Worm (Caenorhabditis elegans) whole organism, L2 larva: ENCODE measurements around the gene nhr-172.

Source experiments
- aly-2 ChIP-seq: fragments of 150-350 bp; optimal IDR thresholded peaks from 2 replicates; lab custom pipeline; 2014; ENCODE audit warnings: missing biosample characterization, missing genetic modification characterization
- blmp-1 ChIP-seq: sonication (generic microtip); optimal IDR thresholded peaks from 2 replicates; lab custom pipeline; 2017; ENCODE audit warnings: missing genetic modification characterization, mild to moderate bottlenecking, missing compliant biosample characterization, antibody characterized with exemption, moderate library complexity; ENCODE audit not compliant: insufficient read depth
- elt-1 ChIP-seq: fragments of 150-350 bp; optimal IDR thresholded peaks from 2 replicates; lab custom pipeline; 2014; ENCODE audit warnings: missing biosample characterization, missing genetic modification characterization
- nhr-11 ChIP-seq: fragments of 150-350 bp; optimal IDR thresholded peaks from 2 replicates; lab custom pipeline; 2014; ENCODE audit warnings: missing biosample characterization, missing genetic modification characterization
- nhr-23 ChIP-seq: fragments of 150-350 bp; optimal IDR thresholded peaks from 2 replicates; lab custom pipeline; 2014; ENCODE audit warnings: missing biosample characterization, missing genetic modification reagents, missing genetic modification characterization
- nhr-25 ChIP-seq: fragments of 150-350 bp; sonication (generic microtip); optimal IDR thresholded peaks from 3 replicates; lab custom pipeline; 2014; ENCODE audit warnings: missing biosample characterization, missing genetic modification characterization
- nhr-77 ChIP-seq: fragments of 150-350 bp; optimal IDR thresholded peaks from 2 replicates; lab custom pipeline; 2014; ENCODE audit warnings: missing biosample characterization, missing genetic modification characterization
- sem-4 ChIP-seq: fragments of 150-350 bp; optimal IDR thresholded peaks from 2 replicates; lab custom pipeline; 2014; ENCODE audit warnings: missing biosample characterization, missing genetic modification reagents, missing genetic modification characterization
- skn-1 ChIP-seq: sonication (generic microtip); optimal IDR thresholded peaks from 2 replicates; lab custom pipeline; 2017; ENCODE audit warnings: missing biosample characterization, missing genetic modification characterization
- unc-39 ChIP-seq: fragments of 150-350 bp; optimal IDR thresholded peaks from 2 replicates; lab custom pipeline; 2014; ENCODE audit warnings: missing biosample characterization, missing genetic modification characterization
- unc-62 ChIP-seq: fragments of 150-350 bp; optimal IDR thresholded peaks from 2 replicates; lab custom pipeline; 2014; ENCODE audit warnings: missing biosample characterization, missing genetic modification reagents, missing genetic modification characterization
- zag-1 ChIP-seq: fragments of 150-350 bp; optimal IDR thresholded peaks from 2 replicates; lab custom pipeline; 2014; ENCODE audit warnings: missing biosample characterization, missing genetic modification characterization

- no peak for TF ChIP-seq unc-62 (GFP tag; lab: Kevin White, UChicago)
- TF ChIP-seq blmp-1 (tag; lab: Kevin White, UChicago), result no peak
- TF ChIP-seq nhr-23 (tag; lab: Kevin White, UChicago), result no peak
- no peak for TF ChIP-seq zag-1 (tag; lab: Kevin White, UChicago)
- TF ChIP-seq nhr-11 (tag; lab: Kevin White, UChicago), result no peak
- no peak for TF ChIP-seq nhr-77 (tag; lab: Kevin White, UChicago)
- no peak for TF ChIP-seq unc-39
- no peak for TF ChIP-seq elt-1 (tag; lab: Kevin White, UChicago)
- no peak for TF ChIP-seq nhr-25 (tag; lab: Kevin White, UChicago)
- TF ChIP-seq aly-2 (tag; lab: Kevin White, UChicago), result no peak
- no peak for TF ChIP-seq skn-1
- TF ChIP-seq sem-4 (tag; lab: Kevin White, UChicago), result no peak
Measured at ce11 chrV:7547479-7547878, 38.7 kb downstream of the nhr-172 start, which contains the start of gene ftn-1.
